Worm (Caenorhabditis elegans) whole organism, young adult: ENCODE data around the gene mut-14.

Experiments
- F23B12.7 ChIP-seq: sonication (generic microtip); optimal IDR thresholded peaks from 2 replicates; lab custom pipeline; 2017; ENCODE audit warnings: missing genetic modification characterization, mild to moderate bottlenecking, missing compliant biosample characterization, antibody characterized with exemption, moderate library complexity; ENCODE audit not compliant: insufficient read depth
- Y67H2A.10 ChIP-seq: fragments of 200-800 bp; sonication (Bioruptor generic); conservative IDR thresholded peaks from 2 replicates; pipeline ENCODE4 v1.3.6; 2022; ENCODE audit warnings: missing genetic modification reagents, missing genetic modification characterization, missing compliant biosample characterization
- ama-1 ChIP-seq, 3 experiments: fragments of 150-350 bp in 1 of 3; sonication (generic microtip) in 2 of 3; optimal IDR thresholded peaks; 2 replicates each; lab custom pipeline; 2014 to 2018; ENCODE audit warnings: missing biosample characterization in 2 of 3, missing genetic modification characterization in 2 of 3, missing genetic modification reagents in 2 of 3
- let-607 ChIP-seq, 2 experiments: fragments of 200-800 bp in 1 of 2; sonication (Bioruptor generic) in 1 of 2; sonication (generic microtip) in 1 of 2; optimal IDR thresholded peaks; 2 replicates each; lab custom pipeline; 2016 to 2018; ENCODE audit warnings: mild to moderate bottlenecking in 2 of 2, missing compliant biosample characterization in 2 of 2, missing genetic modification characterization in 2 of 2, moderate library complexity in 2 of 2, missing genotype in 1 of 2
- madf-6 ChIP-seq: fragments of 200-800 bp; sonication (Bioruptor generic); IDR thresholded peaks from 2 replicates; pipeline ENCODE4 v1.3.6; 2022; ENCODE audit warnings: missing genetic modification reagents, missing genetic modification characterization, missing compliant biosample characterization
- mcd-1 ChIP-seq: fragments of 200-800 bp; sonication (Bioruptor generic); IDR thresholded peaks from 2 replicates; pipeline ENCODE4 v1.3.6; 2022; ENCODE audit warnings: missing genetic modification reagents, missing genetic modification characterization, missing compliant biosample characterization
- tbp1 ChIP-seq: fragments of 200-800 bp; sonication (Bioruptor generic); optimal IDR thresholded peaks from 2 replicates; lab custom pipeline; 2018; ENCODE audit warnings: mild to moderate bottlenecking, missing genetic modification characterization, missing compliant biosample characterization
- ztf-3 ChIP-seq: fragments of 200-800 bp; sonication (Bioruptor generic); optimal IDR thresholded peaks from 2 replicates; lab custom pipeline; 2018; ENCODE audit warnings: mild to moderate bottlenecking, missing genetic modification characterization, missing compliant biosample characterization

ce11 chrV:5644171-5644570, 16.3 kb downstream of the mut-14 start, which contains the start of gene srx-117:
- TF ChIP-seq mcd-1 (GFP tag; lab: Robert Waterston, UW) (no peak), let-607 (tag; optimal IDR thresholded peaks at IDR 0.05; lab: Kevin White, UChicago) (no peak), madf-6 (GFP tag; lab: Robert Waterston, UW) (no peak), tbp1 (GFP tag; lab: Kevin White, UChicago) (no peak), ztf-3 (GFP tag; lab: Kevin White, UChicago) (no peak), ama-1 (optimal IDR thresholded peaks at IDR 0.05; lab: Kevin White, UChicago) (no peak), ama-1 (GFP tag; optimal IDR thresholded peaks at IDR 0.05; lab: Kevin White, UChicago) (no peak), Y67H2A.10 (GFP tag; lab: Robert Waterston, UW) (no peak), F23B12.7 (no peak)
